Fruit fly (Drosophila melanogaster): ENCODE data around the gene CG13482.

- TF ChIP-seq CTCF (optimal IDR thresholded peaks at IDR 0.05): no peak
- TF ChIP-seq CG8478 (optimal IDR thresholded peaks at IDR 0.05): no peak
Measured at dm6 chr3L:14364701-14365100, 35.6 kb downstream of the CG13482 start.
